Worm (Caenorhabditis elegans): ENCODE measurements around the gene T24A6.17.

Gene T24A6.17

DNA sequence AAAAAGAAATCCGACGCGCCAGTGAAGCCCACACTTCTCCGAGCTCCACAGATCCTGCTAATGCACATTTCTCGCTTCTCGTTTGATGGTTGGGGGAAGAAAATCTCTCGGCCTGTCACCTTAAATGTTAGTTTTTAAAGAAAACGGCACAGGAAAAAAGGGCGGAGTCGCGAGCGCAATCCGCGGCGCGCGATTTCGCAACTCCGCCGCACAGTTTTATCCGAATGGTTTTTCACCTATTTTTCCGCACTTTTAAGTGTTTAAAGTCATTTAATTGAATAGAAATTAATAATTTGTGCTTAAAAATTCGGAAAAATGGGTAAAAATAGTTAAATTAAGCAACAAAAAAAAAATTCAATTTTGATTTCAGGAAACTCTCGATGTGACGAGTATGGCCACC, 23.4 kb upstream of the T24A6.17 start (continued):
- TF ChIP-seq nhr-85 (tag) (peak; percentile 36), lin-14 (GFP tag; optimal IDR thresholded peaks at IDR 0.05) (peak; percentile 21), C16A3.4 (tag; optimal IDR thresholded peaks at IDR 0.05) (peak; percentile 14), nhr-20 (tag; optimal IDR thresholded peaks at IDR 0.05) (peak; percentile 29), swsn-7 (tag; optimal IDR thresholded peaks at IDR 0.05) (peak; percentile 47), skn-1 (tag; optimal IDR thresholded peaks at IDR 0.05) (no peak), elt-3 (tag; optimal IDR thresholded peaks at IDR 0.05) (no peak)

DNA sequence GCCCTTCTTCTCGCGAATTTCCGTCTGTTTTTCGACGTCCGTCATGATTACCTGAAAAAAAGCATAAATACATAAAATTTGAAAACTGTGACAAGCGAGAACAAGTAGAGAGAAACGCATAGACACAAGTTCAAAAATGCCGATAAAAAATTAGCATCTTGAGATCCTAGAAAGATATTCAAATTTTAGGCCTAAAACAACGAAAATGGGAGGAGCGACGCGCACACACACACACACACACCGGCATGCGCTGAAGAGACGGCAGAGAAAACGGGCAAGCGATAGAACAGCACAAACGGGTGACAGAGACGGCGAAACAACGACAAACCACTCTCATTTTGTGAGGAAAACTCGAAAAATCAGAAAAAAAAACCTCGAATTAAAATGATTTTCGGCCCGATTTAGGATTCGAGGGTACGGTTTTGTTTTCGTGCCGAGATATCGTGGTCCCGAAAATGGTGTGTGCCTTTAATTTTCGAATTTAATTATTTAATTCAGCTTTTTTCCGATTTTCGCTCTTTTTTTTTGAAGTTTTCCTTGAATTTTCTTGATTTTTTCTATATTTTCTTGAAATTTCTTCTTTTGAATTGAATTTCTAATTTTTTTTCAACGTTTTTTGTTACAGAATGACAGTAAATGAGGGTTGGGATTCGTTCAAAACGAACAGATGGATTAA, 21.9 kb upstream of the T24A6.17 start, which contains the start of the genes rpl-11.1 and T22F3.2:
Gene rpl-11.1, minus strand, starts transcription at position 51 of the 676 bp plus-strand sequence.
Gene T22F3.2, plus strand, starts transcription at position 626 of the 676 bp plus-strand sequence.
- no peak for TF ChIP-seq ceh-88 (GFP tag; IDR thresholded peaks at IDR 0.05)
- TF ChIP-seq hlh-17 (GFP tag; optimal IDR thresholded peaks at IDR 0.05; ENCODE audit: borderline replicate concordance): no peak
- TF ChIP-seq pax-3 (tag; optimal IDR thresholded peaks at IDR 0.05): no peak
- no peak for TF ChIP-seq pag-3 (tag; optimal IDR thresholded peaks at IDR 0.05; ENCODE audit: borderline replicate concordance, insufficient read depth)
- TF ChIP-seq dpl-1 (GFP tag; optimal IDR thresholded peaks at IDR 0.05): peak in 1 of 3 experiments; percentile 26
- no peak for TF ChIP-seq fkh-8 (tag; optimal IDR thresholded peaks at IDR 0.05)
- no peak for TF ChIP-seq nhr-20 (tag; optimal IDR thresholded peaks at IDR 0.05)
- no peak for TF ChIP-seq ceh-8 (GFP tag; optimal IDR thresholded peaks at IDR 0.05)
- TF ChIP-seq nhr-76 (tag; optimal IDR thresholded peaks at IDR 0.05): no peak
- TF ChIP-seq egl-13 (tag; optimal IDR thresholded peaks at IDR 0.05): no peak
- TF ChIP-seq aha-1 (tag; optimal IDR thresholded peaks at IDR 0.05): no peak
- no peak for TF ChIP-seq egl-27 (tag; optimal IDR thresholded peaks at IDR 0.05)
- TF ChIP-seq efl-1 (optimal IDR thresholded peaks at IDR 0.05): peak; percentile 31 to 55
- peak in 1 of 2 experiments; percentile 33 for TF ChIP-seq efl-1 (GFP tag; optimal IDR thresholded peaks at IDR 0.05 in 1 of 2)
- no peak for TF ChIP-seq mep-1 (tag; optimal IDR thresholded peaks at IDR 0.05)
- no peak for TF ChIP-seq nhr-11 (tag; optimal IDR thresholded peaks at IDR 0.05)
- TF ChIP-seq jun-1 (tag; optimal IDR thresholded peaks at IDR 0.05): no peak
- no peak for TF ChIP-seq fos-1 (tag; optimal IDR thresholded peaks at IDR 0.05)
- no peak for TF ChIP-seq tbx-2 (tag; optimal IDR thresholded peaks at IDR 0.05)
- TF ChIP-seq ets-5 (GFP tag; IDR thresholded peaks at IDR 0.05): no peak
- no peak for TF ChIP-seq nhr-90 (tag; optimal IDR thresholded peaks at IDR 0.05; ENCODE audit: poor library complexity)
- TF ChIP-seq F16B12.6 (tag; optimal IDR thresholded peaks at IDR 0.05): no peak
- no peak for TF ChIP-seq Y116A8C.19 (tag; optimal IDR thresholded peaks at IDR 0.05; ENCODE audit: borderline replicate concordance)
- TF ChIP-seq hlh-4 (tag; optimal IDR thresholded peaks at IDR 0.05): no peak
- TF ChIP-seq ztf-4 (tag; optimal IDR thresholded peaks at IDR 0.05): no peak
- TF ChIP-seq nhr-47 (tag; optimal IDR thresholded peaks at IDR 0.05): no peak
- no peak for TF ChIP-seq unc-86 (tag; optimal IDR thresholded peaks at IDR 0.05)
- TF ChIP-seq aly-2 (tag; optimal IDR thresholded peaks at IDR 0.05): no peak
- no peak for TF ChIP-seq C04F5.9 (tag; optimal IDR thresholded peaks at IDR 0.05)
- peak in 1 of 2 experiments; percentile 35 for TF ChIP-seq lin-35 (GFP tag; optimal IDR thresholded peaks at IDR 0.05)
- TF ChIP-seq mdl-1 (tag; optimal IDR thresholded peaks at IDR 0.05): peak in 1 of 2 experiments; percentile 26
- no peak for TF ChIP-seq snpc-4 (tag; optimal IDR thresholded peaks at IDR 0.05)
- TF ChIP-seq lin-14 (GFP tag; optimal IDR thresholded peaks at IDR 0.05): peak; percentile 32
- no peak for TF ChIP-seq grh-1 (GFP tag; IDR thresholded peaks at IDR 0.05)
- TF ChIP-seq fkh-4 (tag; optimal IDR thresholded peaks at IDR 0.05; ENCODE audit: borderline replicate concordance): no peak
- TF ChIP-seq xbp-1 (tag; optimal IDR thresholded peaks at IDR 0.05): no peak
- TF ChIP-seq zip-4 (GFP tag; optimal IDR thresholded peaks at IDR 0.05): no peak
- no peak for TF ChIP-seq ces-1 (GFP tag; optimal IDR thresholded peaks at IDR 0.05)
- no peak for TF ChIP-seq hpl-2 (GFP tag; optimal IDR thresholded peaks at IDR 0.05)
- no peak for TF ChIP-seq fkh-10 (GFP tag; optimal IDR thresholded peaks at IDR 0.05)
- no peak for TF ChIP-seq unc-130 (tag; optimal IDR thresholded peaks at IDR 0.05)
- TF ChIP-seq lsy-2 (tag; optimal IDR thresholded peaks at IDR 0.05): peak in 1 of 2 experiments; percentile 30
- peak in 1 of 3 experiments; percentile 35 for TF ChIP-seq ceh-82 (tag; optimal IDR thresholded peaks at IDR 0.05)
- TF ChIP-seq unc-62 (GFP tag; optimal IDR thresholded peaks at IDR 0.05): no peak
- TF ChIP-seq snu-23 (GFP tag; optimal IDR thresholded peaks at IDR 0.05): no peak
